Worm (Caenorhabditis elegans) whole organism, late embryonic: ENCODE measurements around the gene srh-24.

Source experiments
- ceh-2 ChIP-seq: sonication (generic microtip); optimal IDR thresholded peaks from 2 replicates; lab custom pipeline; 2016; ENCODE audit warnings: missing genotype, missing genetic modification characterization, missing compliant biosample characterization
- ceh-31 ChIP-seq: sonication (generic microtip); optimal IDR thresholded peaks from 2 replicates; lab custom pipeline; 2016; ENCODE audit warnings: missing genetic modification characterization, missing compliant biosample characterization
- ztf-16 ChIP-seq: sonication (generic microtip); optimal IDR thresholded peaks from 2 replicates; lab custom pipeline; 2017; ENCODE audit warnings: missing genetic modification characterization, missing compliant biosample characterization

DNA sequence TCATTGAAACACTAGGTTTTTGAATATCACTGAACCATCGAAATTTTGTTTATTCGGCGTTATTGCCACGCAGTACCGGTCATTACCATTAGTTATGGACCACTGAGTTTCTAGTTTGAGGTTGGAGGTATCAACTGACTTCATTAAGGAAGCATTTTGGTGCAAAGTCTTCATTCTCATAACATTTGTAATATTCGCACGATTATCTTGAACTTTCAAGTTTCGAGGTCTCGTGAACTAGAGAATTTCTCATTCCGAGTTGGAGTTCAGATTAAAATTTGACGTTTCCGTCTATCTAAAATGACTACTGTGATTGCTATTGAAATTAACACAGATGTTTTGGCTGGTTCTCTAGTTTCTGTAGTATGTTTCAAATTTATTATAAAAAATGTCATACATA is 40.1 kb downstream of the srh-24 start, which contains the start of gene srx-42:
- TF ChIP-seq ceh-2 (tag; lab: Kevin White, UChicago) = no peak
- no peak for TF ChIP-seq ztf-16 (tag; lab: Kevin White, UChicago)
- TF ChIP-seq ceh-31 (tag; lab: Kevin White, UChicago) = no peak
